Fruit fly (Drosophila melanogaster): ENCODE measurements around the gene CG7950.

CG7950 gene

dm6 chr3R:30052455-30053046 lies 4.1 kb upstream of the CG7950 start, which contains the start of gene Jasper:
Jasper (plus strand) TSS chr3R:30052514.
- TF ChIP-seq CG13775 (GFP tag; optimal IDR thresholded peaks at IDR 0.05), result no peak
- TF ChIP-seq lov (optimal IDR thresholded peaks at IDR 0.05), result no peak
- TF ChIP-seq lov (GFP tag; IDR thresholded peaks at IDR 0.05), result no peak
- peak; percentile 52 for TF ChIP-seq CG17385 (GFP tag; optimal IDR thresholded peaks at IDR 0.05)
- TF ChIP-seq CG14965 (GFP tag; optimal IDR thresholded peaks at IDR 0.05; ENCODE audit: borderline replicate concordance), result no peak
- TF ChIP-seq Hmx (GFP tag; optimal IDR thresholded peaks at IDR 0.05), result no peak
- TF ChIP-seq maf-S (GFP tag; optimal IDR thresholded peaks at IDR 0.05), result no peak
- peak; percentile 94 for TF ChIP-seq CG17186 (GFP tag; optimal IDR thresholded peaks at IDR 0.05)
- no peak for TF ChIP-seq NFAT (GFP tag; IDR thresholded peaks at IDR 0.05)
- peak; percentile 14 for TF ChIP-seq dm (GFP tag; optimal IDR thresholded peaks at IDR 0.05)
- no peak for TF ChIP-seq Blimp-1 (GFP tag; optimal IDR thresholded peaks at IDR 0.05)
- no peak for TF ChIP-seq Xbp1 (GFP tag; optimal IDR thresholded peaks at IDR 0.05)
- TF ChIP-seq CG4820 (GFP tag; optimal IDR thresholded peaks at IDR 0.05), result no peak
- TF ChIP-seq HLH54F (GFP tag; optimal IDR thresholded peaks at IDR 0.05), result no peak
- peak; percentile 31 for TF ChIP-seq Hsf (GFP tag; optimal IDR thresholded peaks at IDR 0.05)
- peak; percentile 62 for TF ChIP-seq BEAF-32 (GFP tag; optimal IDR thresholded peaks at IDR 0.05)
- TF ChIP-seq Oaz (GFP tag; IDR thresholded peaks at IDR 0.05), result no peak
- TF ChIP-seq Scr (GFP tag; IDR thresholded peaks at IDR 0.05; ENCODE audit: partially characterized antibody), result peak; percentile 9; the same call in 1 of the 2 replicates
- no peak for TF ChIP-seq CG11560 (tag; IDR thresholded peaks at IDR 0.05)
- TF ChIP-seq fd96Cb (tag; optimal IDR thresholded peaks at IDR 0.05), result no peak
- no peak for TF ChIP-seq CG34376 (GFP tag; optimal IDR thresholded peaks at IDR 0.05)
- no peak for TF ChIP-seq salm (tag; optimal IDR thresholded peaks at IDR 0.05)
- no peak for TF ChIP-seq so (GFP tag; IDR thresholded peaks at IDR 0.05)
- TF ChIP-seq grn (GFP tag; optimal IDR thresholded peaks at IDR 0.05), result no peak
- TF ChIP-seq CG3847 (GFP tag; IDR thresholded peaks at IDR 0.05), result peak; percentile 37; the same call in 1 of the 2 replicates
- TF ChIP-seq Oli (tag; optimal IDR thresholded peaks at IDR 0.05), result no peak
- TF ChIP-seq az2 (GFP tag; optimal IDR thresholded peaks at IDR 0.05), result no peak
- no peak for TF ChIP-seq Fer3 (tag; optimal IDR thresholded peaks at IDR 0.05)
- TF ChIP-seq Abd-B (GFP tag; optimal IDR thresholded peaks at IDR 0.05), result peak; percentile 52
- TF ChIP-seq Fer1 (GFP tag; optimal IDR thresholded peaks at IDR 0.05), result no peak
- no peak for TF ChIP-seq CG3726 (GFP tag; IDR thresholded peaks at IDR 0.05)
- peak; percentile 52 for TF ChIP-seq CG17829 (tag; optimal IDR thresholded peaks at IDR 0.05)
- no peak for TF ChIP-seq kni (GFP tag; optimal IDR thresholded peaks at IDR 0.05)
- no peak for TF ChIP-seq nerfin-2 (GFP tag; IDR thresholded peaks at IDR 0.05; ENCODE audit: partially characterized antibody)
- no peak for TF ChIP-seq br (optimal IDR thresholded peaks at IDR 0.05)
- TF ChIP-seq oc (tag; optimal IDR thresholded peaks at IDR 0.05), result no peak
- TF ChIP-seq CG12391 (tag; optimal IDR thresholded peaks at IDR 0.05), result peak; percentile 7
- no peak for TF ChIP-seq Dbx (GFP tag; IDR thresholded peaks at IDR 0.05)
- TF ChIP-seq CG3407 (GFP tag; optimal IDR thresholded peaks at IDR 0.05), result no peak
- no peak for TF ChIP-seq hb (GFP tag; IDR thresholded peaks at IDR 0.05; ENCODE audit: partially characterized antibody)
- no peak for TF ChIP-seq CG3065 (GFP tag; optimal IDR thresholded peaks at IDR 0.05)
- TF ChIP-seq Ada2b (GFP tag; IDR thresholded peaks at IDR 0.05), result no peak
- no peak for TF ChIP-seq CG11247 (GFP tag; IDR thresholded peaks at IDR 0.05)
- TF ChIP-seq CG4424 (GFP tag; optimal IDR thresholded peaks at IDR 0.05), result no peak
- no peak for TF ChIP-seq gt (GFP tag; IDR thresholded peaks at IDR 0.05)
- no peak for TF ChIP-seq insv (GFP tag; optimal IDR thresholded peaks at IDR 0.05)
- no peak for TF ChIP-seq CG3281 (GFP tag; optimal IDR thresholded peaks at IDR 0.05)
- no peak for TF ChIP-seq luna (GFP tag; optimal IDR thresholded peaks at IDR 0.05)
- peak; percentile 74 for TF ChIP-seq CG12659 (GFP tag; optimal IDR thresholded peaks at IDR 0.05)
- TF ChIP-seq ase (GFP tag; IDR thresholded peaks at IDR 0.05), result no peak
- peak; percentile 94 for TF ChIP-seq CG1603 (tag; optimal IDR thresholded peaks at IDR 0.05)
